Fruit fly (Drosophila melanogaster) whole organism, embryonic: ENCODE results near the gene Rpp20.
A peak's percentile ranks its signal among the peaks of the same experiment; 100 is the strongest.

ENCODE experiments used
- CG14965 ChIP-seq: fragments of 200-800 bp; sonication (Bioruptor generic); optimal IDR thresholded peaks from 2 replicates; lab custom pipeline; 2016; ENCODE audit warnings: missing biosample characterization, missing genetic modification characterization, borderline replicate concordance
- CG42726 ChIP-seq: fragments of 200-800 bp; sonication (Bioruptor generic); IDR thresholded peaks from 2 replicates; pipeline ENCODE4 v1.3.6; 2022; ENCODE audit warnings: missing biosample characterization, missing genetic modification characterization; ENCODE audit not compliant: partially characterized antibody
- cg ChIP-seq: fragments of 200-800 bp; sonication (Bioruptor generic); optimal IDR thresholded peaks from 3 replicates; lab custom pipeline; 2019; ENCODE audit warnings: missing biosample characterization, mild to moderate bottlenecking, missing genetic modification characterization, moderate library complexity
- crol ChIP-seq: fragments of 200-800 bp; sonication (Bioruptor generic); IDR thresholded peaks from 2 replicates; pipeline ENCODE4 v1.3.6; 2022; ENCODE audit warnings: missing biosample characterization, missing genetic modification characterization

Gene Rpp20

dm6 chrX:19792572-19792971 is 48.3 kb downstream of the Rpp20 start (continued):
- TF ChIP-seq CG42726 (GFP tag; lab: Robert Waterston, UW) (no peak), crol (GFP tag; lab: Robert Waterston, UW) (peak; percentile 93), cg (peak; percentile 26), CG14965 (GFP tag; lab: Kevin White, UChicago) (no peak)
